Fruit fly (Drosophila melanogaster): Measurements from ENCODE around the gene Hk.
A peak's percentile ranks its signal among the peaks of the same experiment; 100 is the strongest.

Gene Hk

dm6 chrX:10252745-10253144 is 10.5 kb downstream of the Hk start:
- no peak for TF ChIP-seq CG9876 (GFP tag; optimal IDR thresholded peaks at IDR 0.05)
- peak; percentile 36 for TF ChIP-seq sens (GFP tag)
- TF ChIP-seq Bdp1 (GFP tag; optimal IDR thresholded peaks at IDR 0.05): no peak
- TF ChIP-seq dmrt11E (tag; optimal IDR thresholded peaks at IDR 0.05): no peak
- TF ChIP-seq CG14710 (tag; optimal IDR thresholded peaks at IDR 0.05): no peak
- TF ChIP-seq slbo (GFP tag; IDR thresholded peaks at IDR 0.05): no peak
- TF ChIP-seq NfI (GFP tag; optimal IDR thresholded peaks at IDR 0.05): no peak
- no peak for TF ChIP-seq NC2β (GFP tag; optimal IDR thresholded peaks at IDR 0.05)
- no peak for TF ChIP-seq PHDP (tag; optimal IDR thresholded peaks at IDR 0.05)
- TF ChIP-seq CG17385 (GFP tag; optimal IDR thresholded peaks at IDR 0.05): no peak
- TF ChIP-seq caup (GFP tag; optimal IDR thresholded peaks at IDR 0.05; ENCODE audit: severe bottlenecking): no peak
- no peak for TF ChIP-seq Gsc (GFP tag; IDR thresholded peaks at IDR 0.05)
- TF ChIP-seq slou (GFP tag; optimal IDR thresholded peaks at IDR 0.05): no peak
- TF ChIP-seq h (optimal IDR thresholded peaks at IDR 0.05): no peak
- no peak for TF ChIP-seq CG4707 (GFP tag; optimal IDR thresholded peaks at IDR 0.05)
- no peak for TF ChIP-seq CG11398 (GFP tag; optimal IDR thresholded peaks at IDR 0.05)
- TF ChIP-seq ci (GFP tag; IDR thresholded peaks at IDR 0.05): 0 out of 3 replicates have a peak, but pooled peaks have one; percentile 32
- no peak for TF ChIP-seq CG6254 (GFP tag; optimal IDR thresholded peaks at IDR 0.05)
- TF ChIP-seq nerfin-1 (tag; optimal IDR thresholded peaks at IDR 0.05): no peak
- TF ChIP-seq kay (GFP tag; optimal IDR thresholded peaks at IDR 0.05): no peak
- peak; percentile 89 for TF ChIP-seq CTCF (GFP tag; optimal IDR thresholded peaks at IDR 0.05)
- TF ChIP-seq CG11695 (GFP tag; IDR thresholded peaks at IDR 0.05): no peak
- no peak for TF ChIP-seq fru (optimal IDR thresholded peaks at IDR 0.05)
- no peak for TF ChIP-seq repo (GFP tag; optimal IDR thresholded peaks at IDR 0.05)
- TF ChIP-seq hbn (GFP tag; IDR thresholded peaks at IDR 0.05; ENCODE audit: partially characterized antibody): no peak
- TF ChIP-seq Eip74EF (GFP tag; optimal IDR thresholded peaks at IDR 0.05): no peak
- no peak for TF ChIP-seq CG14441 (GFP tag; IDR thresholded peaks at IDR 0.05)
- TF ChIP-seq CG10366 (GFP tag; IDR thresholded peaks at IDR 0.05): no peak
- TF ChIP-seq CG7963 (GFP tag; IDR thresholded peaks at IDR 0.05; ENCODE audit: partially characterized antibody): 0 out of 3 replicates have a peak, but pooled peaks have one; percentile 25
- peak; percentile 31; the same call in 1 of the 3 replicates for TF ChIP-seq Opbp (GFP tag; IDR thresholded peaks at IDR 0.05; ENCODE audit: partially characterized antibody)
- no peak for TF ChIP-seq CG7928 (GFP tag; optimal IDR thresholded peaks at IDR 0.05)
- TF ChIP-seq CG17912 (GFP tag; optimal IDR thresholded peaks at IDR 0.05): no peak
- no peak for TF ChIP-seq CG7271 (tag; optimal IDR thresholded peaks at IDR 0.05)
- peak; percentile 72 for TF ChIP-seq CG7372 (GFP tag; IDR thresholded peaks at IDR 0.05)
- TF ChIP-seq CG12071 (GFP tag; optimal IDR thresholded peaks at IDR 0.05): no peak
- no peak for TF ChIP-seq jing (GFP tag; optimal IDR thresholded peaks at IDR 0.05)
- no peak for TF ChIP-seq Xrp1 (GFP tag; IDR thresholded peaks at IDR 0.05)
- no peak for TF ChIP-seq CG12391 (tag; optimal IDR thresholded peaks at IDR 0.05)
- TF ChIP-seq CG14860 (GFP tag; IDR thresholded peaks at IDR 0.05; ENCODE audit: partially characterized antibody): 0 out of 3 replicates have a peak, but pooled peaks have one; percentile 11
- TF ChIP-seq CG8924 (tag; optimal IDR thresholded peaks at IDR 0.05): no peak
- TF ChIP-seq Ets65A (GFP tag): peak; percentile 24
- TF ChIP-seq jumu (GFP tag; optimal IDR thresholded peaks at IDR 0.05): no peak
- TF ChIP-seq CG3163 (GFP tag; optimal IDR thresholded peaks at IDR 0.05): no peak
- TF ChIP-seq emc (GFP tag; optimal IDR thresholded peaks at IDR 0.05): no peak
- no peak for TF ChIP-seq CG9817 (tag; optimal IDR thresholded peaks at IDR 0.05)
- no peak for TF ChIP-seq Myb (GFP tag; optimal IDR thresholded peaks at IDR 0.05)
- no peak for TF ChIP-seq Doc2 (GFP tag; IDR thresholded peaks at IDR 0.05)
- TF ChIP-seq CG4282 (GFP tag; optimal IDR thresholded peaks at IDR 0.05): no peak
- TF ChIP-seq eyg (GFP tag; optimal IDR thresholded peaks at IDR 0.05): no peak
- TF ChIP-seq CG16815 (GFP tag; optimal IDR thresholded peaks at IDR 0.05): no peak
- TF ChIP-seq psq (GFP tag; optimal IDR thresholded peaks at IDR 0.05): no peak
- no peak for TF ChIP-seq CG33557 (GFP tag; optimal IDR thresholded peaks at IDR 0.05)
- peak; percentile 39 for TF ChIP-seq Bgb (GFP tag; IDR thresholded peaks at IDR 0.05; ENCODE audit: partially characterized antibody)

Data from whole organism, embryonic.